Worm (Caenorhabditis elegans) whole organism, mixed stage, embryonic: ENCODE measurements around the gene B0304.4.

Source experiments
- blmp-1 ChIP-seq: fragments of 150-350 bp; optimal IDR thresholded peaks from 2 replicates; lab custom pipeline; 2014; ENCODE audit warnings: missing biosample characterization, missing genetic modification characterization
- elt-3 ChIP-seq: fragments of 150-350 bp; optimal IDR thresholded peaks from 2 replicates; lab custom pipeline; 2014; ENCODE audit warnings: missing biosample characterization, missing genetic modification characterization
- nhr-12 ChIP-seq: fragments of 150-350 bp; optimal IDR thresholded peaks from 2 replicates; lab custom pipeline; 2014; ENCODE audit warnings: missing biosample characterization, missing genetic modification characterization
- snpc-4 ChIP-seq: fragments of 150-350 bp; optimal IDR thresholded peaks from 2 replicates; lab custom pipeline; 2014; ENCODE audit warnings: missing biosample characterization, missing genetic modification characterization
- unc-39 ChIP-seq: fragments of 150-350 bp; optimal IDR thresholded peaks from 2 replicates; lab custom pipeline; 2014; ENCODE audit warnings: missing biosample characterization, missing genetic modification characterization
- unc-62 ChIP-seq: fragments of 150-350 bp; optimal IDR thresholded peaks from 2 replicates; lab custom pipeline; 2014; ENCODE audit warnings: missing biosample characterization, missing genetic modification reagents, missing genetic modification characterization
- ztf-11 ChIP-seq: fragments of 150-350 bp; optimal IDR thresholded peaks from 2 replicates; lab custom pipeline; 2014; ENCODE audit warnings: missing biosample characterization, missing genetic modification characterization

- no peak for TF ChIP-seq snpc-4 (tag; lab: Kevin White, UChicago)
- no peak for TF ChIP-seq nhr-12 (tag; lab: Kevin White, UChicago)
- TF ChIP-seq unc-62 (GFP tag; lab: Kevin White, UChicago) = no peak
- no peak for TF ChIP-seq elt-3 (tag; lab: Kevin White, UChicago)
- TF ChIP-seq unc-39 (tag; lab: Kevin White, UChicago) = no peak
- no peak for TF ChIP-seq blmp-1 (tag; lab: Kevin White, UChicago)
- TF ChIP-seq ztf-11 = no peak
Observed at ce11 chrII:4482021-4482420, 41.0 kb downstream of the B0304.4 start, which contains the start of gene T05C1.2.
